Worm (Caenorhabditis elegans) whole organism, L4 larva: ENCODE results near the gene sri-77.

ENCODE experiments used
- F26F4.8 ChIP-seq: fragments of 200-800 bp; sonication (Bioruptor generic); conservative IDR thresholded peaks from 2 replicates; pipeline ENCODE4 v1.3.6; 2022; ENCODE audit warnings: missing genetic modification characterization, missing compliant biosample characterization
- F49E8.2 ChIP-seq: sonication (generic microtip); optimal IDR thresholded peaks from 2 replicates; lab custom pipeline; 2016; ENCODE audit warnings: missing compliant biosample characterization, mild to moderate bottlenecking, missing genetic modification characterization, borderline replicate concordance
- Y48G9A.11 ChIP-seq: fragments of 200-800 bp; sonication (Bioruptor generic); IDR thresholded peaks from 2 replicates; pipeline ENCODE4 v1.3.6; 2022; ENCODE audit warnings: missing genetic modification reagents, missing genetic modification characterization, missing compliant biosample characterization
- Y5F2A.4 ChIP-seq: fragments of 200-800 bp; sonication (Bioruptor generic); optimal IDR thresholded peaks from 2 replicates; lab custom pipeline; 2018; ENCODE audit warnings: mild to moderate bottlenecking, missing genetic modification characterization, missing compliant biosample characterization
- ZK337.2 ChIP-seq: fragments of 200-800 bp; sonication (Bioruptor generic); IDR thresholded peaks from 2 replicates; pipeline ENCODE4 v1.3.6; 2022; ENCODE audit warnings: missing genetic modification reagents, missing genetic modification characterization, missing compliant biosample characterization
- aha-1 ChIP-seq: fragments of 150-350 bp; peaks from one replicate; lab custom pipeline; 2014; ENCODE audit warnings: missing biosample characterization, missing genetic modification characterization
- ama-1 ChIP-seq: fragments of 150-350 bp; optimal IDR thresholded peaks from 2 replicates; lab custom pipeline; 2014; ENCODE audit warnings: inconsistent platforms, mixed read lengths
- arid-1 ChIP-seq: fragments of 200-800 bp; sonication (Bioruptor generic); conservative IDR thresholded peaks from 2 replicates; pipeline ENCODE4 v1.3.6; 2022; ENCODE audit warnings: missing genetic modification reagents, missing genetic modification characterization, missing compliant biosample characterization
- ceh-28 ChIP-seq: fragments of 150-350 bp; optimal IDR thresholded peaks from 2 replicates; lab custom pipeline; 2014; ENCODE audit warnings: missing biosample characterization, missing genetic modification reagents, missing genetic modification characterization
- ceh-44 ChIP-seq: fragments of 200-800 bp; sonication (Bioruptor generic); IDR thresholded peaks from 2 replicates; pipeline ENCODE4 v1.3.6; 2022; ENCODE audit warnings: missing genetic modification reagents, missing genetic modification characterization, missing compliant biosample characterization
- ces-1 ChIP-seq: fragments of 150-350 bp; sonication (generic microtip); optimal IDR thresholded peaks from 4 replicates; lab custom pipeline; 2014; ENCODE audit warnings: missing biosample characterization, missing genetic modification reagents, missing genetic modification characterization
- cey-2 ChIP-seq: sonication (generic microtip); optimal IDR thresholded peaks from 3 replicates; lab custom pipeline; 2017; ENCODE audit warnings: missing genetic modification characterization, mild to moderate bottlenecking, missing compliant biosample characterization, antibody characterized with exemption, borderline replicate concordance; ENCODE audit not compliant: insufficient read depth
- daf-12 ChIP-seq: fragments of 150-350 bp; optimal IDR thresholded peaks from 2 replicates; lab custom pipeline; 2014; ENCODE audit warnings: missing biosample characterization, missing genetic modification reagents, missing genetic modification characterization
- dpl-1 ChIP-seq: fragments of 150-350 bp; optimal IDR thresholded peaks from 2 replicates; lab custom pipeline; 2014; ENCODE audit warnings: missing biosample characterization, missing genetic modification reagents, missing genetic modification characterization
- duxl-1 ChIP-seq: sonication (generic microtip); optimal IDR thresholded peaks from 2 replicates; lab custom pipeline; 2016; ENCODE audit warnings: mild to moderate bottlenecking, missing genetic modification characterization, moderate library complexity, missing compliant biosample characterization; ENCODE audit not compliant: poor library complexity
- egl-27 ChIP-seq: sonication (generic microtip); optimal IDR thresholded peaks from 3 replicates; lab custom pipeline; 2017; ENCODE audit warnings: missing biosample characterization, missing genetic modification reagents, missing genetic modification characterization
- egl-43 ChIP-seq: fragments of 200-800 bp; sonication (Bioruptor generic); IDR thresholded peaks from 2 replicates; pipeline ENCODE4 v1.3.6; 2022; ENCODE audit warnings: missing genetic modification reagents, missing genetic modification characterization, missing compliant biosample characterization
- fos-1 ChIP-seq: fragments of 150-350 bp; optimal IDR thresholded peaks from 2 replicates; lab custom pipeline; 2014; ENCODE audit warnings: missing biosample characterization, missing genetic modification characterization
- gei-8 ChIP-seq: fragments of 200-800 bp; sonication (Bioruptor generic); optimal IDR thresholded peaks from 2 replicates; lab custom pipeline; 2018; ENCODE audit warnings: mild to moderate bottlenecking, missing genetic modification characterization, missing compliant biosample characterization
- lin-1 ChIP-seq: fragments of 200-800 bp; sonication (Bioruptor generic); IDR thresholded peaks from 2 replicates; pipeline ENCODE4 v1.3.6; 2022; ENCODE audit warnings: missing genetic modification reagents, missing genetic modification characterization, missing compliant biosample characterization
- lin-39 ChIP-seq: fragments of 150-350 bp; optimal IDR thresholded peaks from 2 replicates; lab custom pipeline; 2014; ENCODE audit warnings: missing biosample characterization, missing genetic modification reagents, missing genetic modification characterization
- lir-3 ChIP-seq: sonication (generic microtip); optimal IDR thresholded peaks from 2 replicates; lab custom pipeline; 2016; ENCODE audit warnings: mild to moderate bottlenecking, missing genetic modification characterization, missing compliant biosample characterization
- mdl-1 ChIP-seq, 2 experiments: fragments of 150-350 bp in 1 of 2; sonication (generic microtip) in 1 of 2; optimal IDR thresholded peaks; 2 replicates each; lab custom pipeline; 2014 to 2017; ENCODE audit warnings: missing biosample characterization in 2 of 2, missing genetic modification characterization in 2 of 2
- mes-2 ChIP-seq: sonication (generic microtip); optimal IDR thresholded peaks from 2 replicates; lab custom pipeline; 2016; ENCODE audit warnings: missing genotype, mild to moderate bottlenecking, missing genetic modification characterization, missing compliant biosample characterization; ENCODE audit not compliant: poor library complexity, severe bottlenecking
- mxl-2 ChIP-seq: fragments of 200-800 bp; sonication (Bioruptor generic); conservative IDR thresholded peaks from 2 replicates; pipeline ENCODE4 v1.3.6; 2022; ENCODE audit warnings: missing genetic modification reagents, missing genetic modification characterization, missing compliant biosample characterization
- nhr-25 ChIP-seq: sonication (generic microtip); optimal IDR thresholded peaks from 2 replicates; lab custom pipeline; 2017; ENCODE audit warnings: missing genetic modification characterization, mild to moderate bottlenecking, missing compliant biosample characterization, antibody characterized with exemption, moderate library complexity, borderline replicate concordance; ENCODE audit not compliant: insufficient read depth
- nhr-6 ChIP-seq: fragments of 150-350 bp; optimal IDR thresholded peaks from 2 replicates; lab custom pipeline; 2014; ENCODE audit warnings: missing biosample characterization, missing genetic modification characterization
- saeg-2 ChIP-seq: fragments of 200-800 bp; sonication (Bioruptor generic); IDR thresholded peaks from 2 replicates; pipeline ENCODE4 v1.3.6; 2022; ENCODE audit warnings: missing genetic modification reagents, missing genetic modification characterization, missing compliant biosample characterization
- set-16 ChIP-seq: fragments of 200-800 bp; sonication (Bioruptor generic); IDR thresholded peaks from 2 replicates; pipeline ENCODE4 v1.3.6; 2022; ENCODE audit warnings: missing genetic modification reagents, missing genetic modification characterization, missing compliant biosample characterization
- skn-1 ChIP-seq: fragments of 150-350 bp; optimal IDR thresholded peaks from 2 replicates; lab custom pipeline; 2014; ENCODE audit warnings: missing biosample characterization, missing genetic modification characterization
- spr-3 ChIP-seq: fragments of 200-800 bp; sonication (Bioruptor generic); optimal IDR thresholded peaks from 2 replicates; lab custom pipeline; 2018; ENCODE audit warnings: mild to moderate bottlenecking, missing genetic modification characterization, missing compliant biosample characterization
- tag-97 ChIP-seq: fragments of 200-800 bp; sonication (Bioruptor generic); IDR thresholded peaks from 2 replicates; pipeline ENCODE4 v1.3.6; 2022; ENCODE audit warnings: missing genetic modification characterization, missing compliant biosample characterization
- unc-130 ChIP-seq: sonication (generic microtip); optimal IDR thresholded peaks from 2 replicates; lab custom pipeline; 2016; ENCODE audit warnings: missing genetic modification reagents, missing genetic modification characterization, missing compliant biosample characterization
- unc-39 ChIP-seq: sonication (generic microtip); optimal IDR thresholded peaks from 2 replicates; lab custom pipeline; 2017; ENCODE audit warnings: missing biosample characterization, missing genetic modification characterization
- unc-62 ChIP-seq, 3 experiments: fragments of 150-350 bp in 1 of 3; sonication (generic microtip); optimal IDR thresholded peaks in 2 of 3; peaks in 1 of 3; 1 replicate in 1 of 3; 2 replicates in 2 of 3; lab custom pipeline; 2014 to 2017; ENCODE audit warnings: missing biosample characterization in 3 of 3, missing genetic modification characterization in 3 of 3, missing genetic modification reagents in 3 of 3, missing genotype in 1 of 3
- zfp-2 ChIP-seq: sonication (generic microtip); optimal IDR thresholded peaks from 2 replicates; lab custom pipeline; 2016; ENCODE audit warnings: mild to moderate bottlenecking, missing genetic modification characterization, missing compliant biosample characterization
- zip-11 ChIP-seq: fragments of 200-800 bp; sonication (Bioruptor generic); IDR thresholded peaks from 2 replicates; pipeline ENCODE4 v1.3.6; 2022; ENCODE audit warnings: missing genetic modification characterization, missing compliant biosample characterization

Gene sri-77

ce11 chrII:2629270-2629669 lies 24.1 kb upstream of the sri-77 start, which contains the start of gene sri-37:
sri-37 (plus strand) TSS chrII:2629570.
- no peak for TF ChIP-seq unc-39 (tag; lab: Kevin White, UChicago)
- no peak for TF ChIP-seq unc-130 (GFP tag; lab: Kevin White, UChicago)
- TF ChIP-seq saeg-2 (GFP tag; lab: Robert Waterston, UW): no peak
- no peak for TF ChIP-seq mxl-2 (GFP tag; lab: Robert Waterston, UW)
- TF ChIP-seq ceh-44 (GFP tag; lab: Robert Waterston, UW): no peak

- TF ChIP-seq egl-43 (peak; percentile 67; the same call in 1 of the 2 replicates), F26F4.8 (GFP tag; lab: Robert Waterston, UW) (0 out of 2 replicates have a peak, but pooled peaks have one; percentile 26), Y48G9A.11 (GFP tag; lab: Robert Waterston, UW) (no peak), set-16 (peak; percentile 91)
These were observed 23.2 kb upstream of the sri-77 start for ce11 chrII:2628401-2628800.

ce11 chrII:2627154-2627799 lies 22.1 kb upstream of the sri-77 start, which contains the start of gene sri-71:
sri-71 (plus strand) TSS chrII:2627749.
- TF ChIP-seq F49E8.2 (no peak), Y48G9A.11 (GFP tag; lab: Robert Waterston, UW) (no peak), egl-43 (peak; percentile 65; the same call in 1 of the 2 replicates), aha-1 (tag; lab: Kevin White, UChicago) (peak; percentile 10), lin-39 (tag; lab: Kevin White, UChicago) (no peak), set-16 (peak; percentile 93), nhr-25 (tag; lab: Kevin White, UChicago) (no peak), lir-3 (no peak), arid-1 (GFP tag; lab: Robert Waterston, UW) (no peak), gei-8 (GFP tag; lab: Kevin White, UChicago) (no peak)

ce11 chrII:2624792-2625191 lies 19.6 kb upstream of the sri-77 start, which contains the start of gene lgc-28:
lgc-28 (plus strand) TSS chrII:2625092.
- TF ChIP-seq zfp-2 (tag; lab: Kevin White, UChicago) (no peak), ama-1 (lab: Kevin White, UChicago) (no peak), lin-1 (GFP tag; lab: Robert Waterston, UW) (no peak), mes-2 (tag; lab: Kevin White, UChicago) (no peak), daf-12 (tag; lab: Kevin White, UChicago) (no peak), lir-3 (no peak), saeg-2 (GFP tag; lab: Robert Waterston, UW) (no peak), Y5F2A.4 (GFP tag; lab: Kevin White, UChicago) (no peak), lin-39 (tag; lab: Kevin White, UChicago) (no peak), tag-97 (GFP tag; lab: Robert Waterston, UW) (no peak), cey-2 (tag; lab: Kevin White, UChicago) (no peak), fos-1 (tag; lab: Kevin White, UChicago) (no peak)

- TF ChIP-seq ceh-28 (tag; lab: Kevin White, UChicago): peak; percentile 61
- TF ChIP-seq, all 104 proteins: peak for 1; not testable (repeated sequence) for 103
These were observed 17.8 kb upstream of the sri-77 start, which contains the start of gene D2062.4 for ce11 chrII:2622936-2623452. D2062.4 (plus strand) TSS chrII:2623402.

- no peak for TF ChIP-seq saeg-2 (GFP tag; lab: Robert Waterston, UW)
- TF ChIP-seq ZK337.2 (GFP tag; lab: Robert Waterston, UW): no peak
- no peak for TF ChIP-seq tag-97 (GFP tag; lab: Robert Waterston, UW)
- TF ChIP-seq egl-43: no peak
- TF ChIP-seq spr-3 (GFP tag; lab: Kevin White, UChicago): no peak
- TF ChIP-seq lin-39 (tag; lab: Kevin White, UChicago): no peak
- no peak for TF ChIP-seq unc-62 (GFP tag; optimal IDR thresholded peaks at IDR 0.05 in 1 of 2; lab: Kevin White, UChicago)
- no peak for TF ChIP-seq unc-62 (tag; optimal IDR thresholded peaks at IDR 0.05; lab: Kevin White, UChicago)
- no peak for TF ChIP-seq skn-1
- TF ChIP-seq mdl-1 (tag; optimal IDR thresholded peaks at IDR 0.05; lab: Kevin White, UChicago): no peak
- no peak for TF ChIP-seq duxl-1
- TF ChIP-seq nhr-6: no peak
- TF ChIP-seq lin-1 (GFP tag; lab: Robert Waterston, UW): no peak
- no peak for TF ChIP-seq ces-1 (GFP tag; lab: Kevin White, UChicago)
- no peak for TF ChIP-seq dpl-1 (GFP tag; lab: Kevin White, UChicago)
- no peak for TF ChIP-seq zfp-2 (tag; lab: Kevin White, UChicago)
- TF ChIP-seq ama-1 (lab: Kevin White, UChicago): no peak
- no peak for TF ChIP-seq zip-11 (GFP tag; lab: Robert Waterston, UW)
- no peak for TF ChIP-seq egl-27 (tag; lab: Kevin White, UChicago)
These were observed 17.3 kb upstream of the sri-77 start, which contains the start of gene D2062.5 for ce11 chrII:2622480-2622879. D2062.5 (plus strand) TSS chrII:2622780.
